Fruit fly (Drosophila melanogaster) Kc167 (cell line): ENCODE results near the gene sif.

Experiments
- h ChIP-seq: fragments of >200 bp; optimal IDR thresholded peaks from 3 replicates; lab custom pipeline; 2018; ENCODE audit warnings: missing external identifiers
- ttk ChIP-seq: sonication (Bioruptor generic); optimal IDR thresholded peaks from 2 replicates; lab custom pipeline; 2017; ENCODE audit warnings: missing external identifiers

DNA sequence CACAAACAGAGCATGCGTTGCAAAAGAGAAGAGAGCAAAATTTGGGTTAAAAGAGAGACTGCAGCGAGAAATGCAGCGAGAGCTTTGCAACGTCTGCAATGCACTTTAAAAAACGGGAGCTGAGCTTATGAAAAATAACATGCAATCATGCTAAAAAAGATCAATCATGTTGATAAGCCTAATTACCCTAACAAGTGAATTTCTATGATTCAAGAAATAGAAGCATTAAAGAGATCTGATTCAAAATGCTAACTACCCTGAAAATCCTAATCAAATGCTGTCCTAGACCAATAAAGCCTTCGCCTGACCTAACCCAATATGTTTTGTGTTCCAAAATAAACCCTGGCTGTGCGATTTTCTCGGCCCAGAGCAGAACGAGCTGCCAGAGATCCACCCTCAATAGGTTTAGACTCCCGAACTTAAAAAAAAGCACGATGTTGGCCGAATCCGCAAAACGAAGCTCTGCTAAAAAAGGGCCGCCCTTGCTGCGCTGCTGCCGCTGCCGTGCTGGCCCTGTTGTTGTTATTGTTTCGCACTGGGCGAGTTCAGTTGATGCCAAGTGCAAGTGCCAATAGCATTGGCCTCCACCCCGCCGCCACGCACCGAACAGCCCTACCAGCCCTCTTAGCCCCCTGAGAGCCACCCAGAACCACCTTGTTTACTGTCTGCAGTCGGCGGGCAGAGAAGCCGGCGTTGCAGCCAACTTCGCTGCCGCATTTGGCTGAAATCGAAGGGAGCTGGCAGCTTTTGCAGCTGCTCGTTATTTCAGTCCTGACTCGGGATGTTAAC is 22.3 kb upstream of the sif start:
- TF ChIP-seq h (lab: Kevin White, UChicago) (no peak), ttk (lab: Kevin White, UChicago) (no peak)
